Fruit fly (Drosophila melanogaster) S2 (cell line): Measurements from ENCODE around the gene CG42759.

Experiments used
- CG8478 ChIP-seq: fragments of >200 bp; optimal IDR thresholded peaks from 2 replicates; lab custom pipeline; 2018
- CTCF ChIP-seq, 2 experiments: fragments of >200 bp; optimal IDR thresholded peaks; 2 replicates each; lab custom pipeline; 2018

DNA sequence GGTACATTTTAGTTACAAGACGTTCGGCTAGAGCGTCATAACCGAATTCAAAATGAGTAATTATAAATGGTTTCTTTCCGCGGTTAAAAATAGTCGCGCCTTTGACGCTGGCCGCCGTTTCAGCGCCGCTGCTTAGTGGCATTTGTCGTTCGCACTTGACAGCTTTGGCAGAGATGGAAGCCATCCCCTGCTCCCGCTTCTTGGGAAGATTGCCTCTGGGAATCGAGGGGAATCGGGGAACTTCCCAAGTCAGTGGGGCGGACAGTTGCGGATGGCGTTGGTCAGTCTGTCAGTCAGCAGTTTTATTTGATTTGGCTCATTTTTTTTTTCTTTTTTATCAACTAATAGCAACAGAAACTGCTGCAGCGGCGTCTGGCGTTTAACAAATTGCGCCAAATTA, 36.1 kb upstream of the CG42759 start:
- no peak for TF ChIP-seq CG8478 (lab: Kevin White, UChicago)
- TF ChIP-seq CTCF (optimal IDR thresholded peaks at IDR 0.05; lab: Kevin White, UChicago): no peak
